Fruit fly (Drosophila melanogaster): ENCODE data around the gene dbr.

DNA sequence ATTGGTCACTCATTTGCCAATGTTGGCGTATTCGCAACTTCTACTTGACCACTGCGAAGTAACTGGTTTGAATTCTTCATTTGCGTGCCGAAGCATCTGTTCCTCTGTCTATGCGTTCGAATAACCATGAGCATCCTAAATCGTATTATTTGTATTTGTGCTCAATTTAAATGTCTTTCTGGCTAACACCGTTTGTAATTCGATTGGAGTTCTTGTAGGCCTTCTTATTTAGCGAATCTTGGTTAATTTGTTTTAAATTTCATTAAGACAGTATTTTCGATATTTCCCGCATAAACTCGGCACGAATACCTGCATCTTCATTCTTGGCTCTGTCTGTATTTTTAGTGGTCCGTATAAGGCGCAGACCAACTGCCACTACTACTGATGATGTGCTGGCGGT is 25.5 kb downstream of the dbr start:
- TF ChIP-seq kay (GFP tag; ENCODE audit: borderline replicate concordance): no peak
- TF ChIP-seq Mnt (GFP tag; optimal IDR thresholded peaks at IDR 0.05): no peak
- TF ChIP-seq Clk (GFP tag; optimal IDR thresholded peaks at IDR 0.05): no peak
- no peak for TF ChIP-seq CG5204 (GFP tag; optimal IDR thresholded peaks at IDR 0.05)
- no peak for TF ChIP-seq Hr96 (GFP tag; optimal IDR thresholded peaks at IDR 0.05)
- TF ChIP-seq bab1 (GFP tag; optimal IDR thresholded peaks at IDR 0.05): no peak
- TF ChIP-seq ovo (GFP tag; optimal IDR thresholded peaks at IDR 0.05): no peak
- TF ChIP-seq pad (GFP tag; optimal IDR thresholded peaks at IDR 0.05): no peak

All from whole organism, adult.